Fruit fly (Drosophila melanogaster): ENCODE results near the gene RpL34a.

The RpL34a gene

DNA sequence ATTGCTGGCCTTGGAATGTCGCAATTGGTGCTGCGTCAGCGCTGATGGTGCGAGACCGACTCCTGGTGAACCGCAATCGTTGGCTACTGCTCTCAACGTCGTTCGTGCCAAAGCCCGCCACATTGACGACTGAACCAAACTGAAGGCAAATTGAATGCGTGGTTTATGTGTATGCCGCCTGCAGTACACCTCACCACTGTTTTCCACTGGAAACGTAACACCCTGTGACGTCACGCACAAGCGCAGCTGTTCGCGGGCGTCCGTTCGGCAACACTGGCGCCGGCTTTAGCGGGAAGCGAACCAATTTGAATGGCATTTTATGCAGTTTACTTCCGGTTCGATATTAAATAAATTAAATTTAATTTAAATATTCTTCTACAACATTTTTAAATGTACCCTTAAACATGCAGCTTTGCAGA lies 3.8 kb downstream of the RpL34a start, which contains the start of gene Cmpk (continued):
- TF ChIP-seq pum (GFP tag; optimal IDR thresholded peaks at IDR 0.05) (no peak), slbo (GFP tag; IDR thresholded peaks at IDR 0.05) (peak; percentile 52), tin (GFP tag; optimal IDR thresholded peaks at IDR 0.05) (peak; percentile 53), Dp (GFP tag; optimal IDR thresholded peaks at IDR 0.05) (peak; percentile 85), CG8924 (tag; optimal IDR thresholded peaks at IDR 0.05) (peak; percentile 43), gsb-n (tag; optimal IDR thresholded peaks at IDR 0.05) (no peak), Rfx (GFP tag; IDR thresholded peaks at IDR 0.05) (peak; percentile 77), HmgZ (tag; optimal IDR thresholded peaks at IDR 0.05) (peak; percentile 76), jigr1 (GFP tag; IDR thresholded peaks at IDR 0.05) (no peak), slp2 (GFP tag; optimal IDR thresholded peaks at IDR 0.05) (no peak), klu (GFP tag; IDR thresholded peaks at IDR 0.05) (no peak), CG17829 (tag; optimal IDR thresholded peaks at IDR 0.05) (peak; percentile 57), CoRest (tag; optimal IDR thresholded peaks at IDR 0.05) (peak; percentile 58), tna (GFP tag; IDR thresholded peaks at IDR 0.05; ENCODE audit: partially characterized antibody) (0 out of 2 replicates have a peak, but pooled peaks have one; percentile 28), GATAe (GFP tag; conservative IDR thresholded peaks at IDR 0.05) (no peak), CG18262 (tag; optimal IDR thresholded peaks at IDR 0.05) (peak; percentile 57), shn (GFP tag; optimal IDR thresholded peaks at IDR 0.05) (peak; percentile 32), Hey (tag; optimal IDR thresholded peaks at IDR 0.05) (no peak), CG6791 (GFP tag; IDR thresholded peaks at IDR 0.05; ENCODE audit: partially characterized antibody) (no peak), otp (GFP tag; IDR thresholded peaks at IDR 0.05) (peak; percentile 26; the same call in 1 of the 3 replicates), so (GFP tag; IDR thresholded peaks at IDR 0.05) (peak; percentile 80; the same call in 2 of the 3 replicates), CG15514 (GFP tag; optimal IDR thresholded peaks at IDR 0.05) (peak; percentile 81), fru (optimal IDR thresholded peaks at IDR 0.05) (no peak), ERR (GFP tag; optimal IDR thresholded peaks at IDR 0.05) (no peak), CG10267 (tag; optimal IDR thresholded peaks at IDR 0.05) (peak; percentile 94), Spps (tag; optimal IDR thresholded peaks at IDR 0.05) (peak; percentile 21), Side (GFP tag; optimal IDR thresholded peaks at IDR 0.05) (peak; percentile 55), Med (GFP tag) (peak; percentile 96), H15 (GFP tag; IDR thresholded peaks at IDR 0.05) (peak; percentile 49; the same call in 1 of the 3 replicates), Fer1 (GFP tag; optimal IDR thresholded peaks at IDR 0.05) (peak; percentile 88), ap (GFP tag; IDR thresholded peaks at IDR 0.05) (no peak), CG17568 (GFP tag; optimal IDR thresholded peaks at IDR 0.05) (no peak), NC2α (GFP tag; optimal IDR thresholded peaks at IDR 0.05) (no peak), CG6254 (GFP tag; optimal IDR thresholded peaks at IDR 0.05) (peak; percentile 86), Ssrp (tag; optimal IDR thresholded peaks at IDR 0.05) (peak; percentile 2), CG13624 (GFP tag; optimal IDR thresholded peaks at IDR 0.05) (peak; percentile 39), Kr (GFP tag; optimal IDR thresholded peaks at IDR 0.05) (peak; percentile 3), Xrp1 (GFP tag; IDR thresholded peaks at IDR 0.05) (no peak), D (optimal IDR thresholded peaks at IDR 0.05) (no peak), D (GFP tag; optimal IDR thresholded peaks at IDR 0.05) (peak; percentile 51), PHDP (tag; optimal IDR thresholded peaks at IDR 0.05) (peak; percentile 63), zfh2 (GFP tag; optimal IDR thresholded peaks at IDR 0.05) (peak; percentile 68), CG17359 (tag; optimal IDR thresholded peaks at IDR 0.05) (peak; percentile 64), row (GFP tag; IDR thresholded peaks at IDR 0.05) (peak; percentile 51; the same call in 2 of the 3 replicates), CG17186 (GFP tag; optimal IDR thresholded peaks at IDR 0.05) (peak; percentile 63), repo (GFP tag; optimal IDR thresholded peaks at IDR 0.05) (no peak), CG10654 (GFP tag; optimal IDR thresholded peaks at IDR 0.05) (peak; percentile 52), TFAM (GFP tag; optimal IDR thresholded peaks at IDR 0.05) (peak; percentile 28), kay (GFP tag; optimal IDR thresholded peaks at IDR 0.05) (peak; percentile 23), Nf-YB (GFP tag; optimal IDR thresholded peaks at IDR 0.05) (peak; percentile 62), pfk (GFP tag; optimal IDR thresholded peaks at IDR 0.05) (peak; percentile 65), chif (GFP tag; optimal IDR thresholded peaks at IDR 0.05) (no peak)
